Fruit fly (Drosophila melanogaster) whole organism, pupa: ENCODE results near the gene CG13131.

Source experiments
- CG13204 ChIP-seq: fragments of 200-800 bp; sonication (Bioruptor generic); optimal IDR thresholded peaks from 2 replicates; lab custom pipeline; 2018; ENCODE audit warnings: missing biosample characterization, mild to moderate bottlenecking, missing genetic modification characterization, moderate library complexity
- CG32121 ChIP-seq: fragments of 200-800 bp; sonication (Bioruptor generic); IDR thresholded peaks from 2 replicates; pipeline ENCODE4 v1.3.6; 2022; ENCODE audit warnings: missing biosample characterization, missing genetic modification characterization
- CG9948 ChIP-seq: fragments of 200-800 bp; sonication (Bioruptor generic); optimal IDR thresholded peaks from 2 replicates; lab custom pipeline; 2018; ENCODE audit warnings: missing biosample characterization, mild to moderate bottlenecking, missing genetic modification characterization, moderate library complexity
- EcR ChIP-seq: fragments of 200-800 bp; sonication (Bioruptor generic); optimal IDR thresholded peaks from 3 replicates; lab custom pipeline; 2019; ENCODE audit warnings: missing biosample characterization, missing genetic modification characterization, mild to moderate bottlenecking, moderate library complexity, missing genetic modification reagents
- Ets98B ChIP-seq: fragments of 200-800 bp; sonication (Bioruptor generic); IDR thresholded peaks from 2 replicates; pipeline ENCODE4 v1.3.6; 2022; ENCODE audit warnings: missing biosample characterization, missing genetic modification characterization
- Pif1B ChIP-seq: fragments of 200-800 bp; sonication (Bioruptor generic); optimal IDR thresholded peaks from 3 replicates; lab custom pipeline; 2016; ENCODE audit warnings: missing biosample characterization, missing genetic modification characterization
- fd96Ca ChIP-seq: fragments of 200-800 bp; sonication (Bioruptor generic); IDR thresholded peaks from 3 replicates; pipeline ENCODE4 v1.3.6; 2022; ENCODE audit warnings: missing biosample characterization, missing genetic modification characterization
- gl ChIP-seq: fragments of 200-800 bp; sonication (Bioruptor generic); optimal IDR thresholded peaks from 2 replicates; lab custom pipeline; 2018; ENCODE audit warnings: missing biosample characterization, mild to moderate bottlenecking, missing genetic modification characterization
- rn ChIP-seq: fragments of 200-800 bp; sonication (Bioruptor generic); IDR thresholded peaks from 2 replicates; pipeline ENCODE4 v1.3.6; 2022; ENCODE audit warnings: missing biosample characterization, missing genetic modification characterization

DNA sequence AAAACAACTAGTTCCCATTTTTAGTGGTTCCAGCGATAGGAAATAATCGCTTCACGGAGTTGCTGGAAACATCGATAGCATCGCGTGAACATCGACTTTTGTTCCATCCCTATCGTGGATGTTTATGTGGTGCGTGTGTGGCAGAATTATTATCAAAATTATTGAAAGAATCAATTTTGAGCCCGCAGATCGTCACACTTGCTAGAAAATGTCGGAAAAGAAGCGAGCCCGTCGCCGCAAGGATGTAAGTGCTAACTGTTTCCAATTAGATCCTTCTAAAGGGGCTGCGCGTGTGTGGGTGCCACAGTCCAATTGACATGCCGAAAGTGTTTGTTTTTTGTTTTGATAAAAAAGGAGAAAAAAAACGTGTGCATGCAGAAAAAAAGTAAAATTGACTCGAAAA lies 8.0 kb downstream of the CG13131 start, which contains the start of gene Trp1:
- peak; percentile 30 for TF ChIP-seq Pif1B (GFP tag; lab: Kevin White, UChicago)
- peak; percentile 54; the same call in 1 of the 3 replicates for TF ChIP-seq fd96Ca (GFP tag; lab: Robert Waterston, UW)
- no peak; the same call in 1 of the 2 replicates for TF ChIP-seq CG32121 (GFP tag; lab: Robert Waterston, UW)
- peak; percentile 20 for TF ChIP-seq CG13204 (GFP tag; lab: Kevin White, UChicago)
- peak; percentile 63 for TF ChIP-seq gl
- no peak for TF ChIP-seq Ets98B (GFP tag; lab: Robert Waterston, UW)
- TF ChIP-seq rn (GFP tag; lab: Robert Waterston, UW) = peak; percentile 41
- TF ChIP-seq CG9948 (tag; lab: Kevin White, UChicago) = no peak
- no peak for TF ChIP-seq EcR (GFP tag; lab: Kevin White, UChicago)
